Worm (Caenorhabditis elegans) whole organism, young adult: Measurements from ENCODE around the gene sru-27.

Experiments used
- B0035.1 ChIP-seq: sonication (generic microtip); optimal IDR thresholded peaks from 2 replicates; lab custom pipeline; 2016; ENCODE audit warnings: missing genetic modification characterization, mild to moderate bottlenecking, missing compliant biosample characterization, missing genotype, missing genetic modification reagents
- B0336.3 ChIP-seq: fragments of 200-800 bp; sonication (Bioruptor generic); IDR thresholded peaks from 2 replicates; pipeline ENCODE4 v1.3.6; 2022; ENCODE audit warnings: missing genetic modification characterization, missing compliant biosample characterization
- C17E4.6 ChIP-seq: fragments of 200-800 bp; sonication (Bioruptor generic); IDR thresholded peaks from 2 replicates; pipeline ENCODE4 v1.3.6; 2022; ENCODE audit warnings: missing genetic modification reagents, missing genetic modification characterization, missing compliant biosample characterization
- D2030.7 ChIP-seq: fragments of 200-800 bp; sonication (Bioruptor generic); IDR thresholded peaks from 2 replicates; pipeline ENCODE4 v1.3.6; 2022; ENCODE audit warnings: missing genetic modification reagents, missing genetic modification characterization, missing compliant biosample characterization
- F33H1.4 ChIP-seq: fragments of 200-800 bp; sonication (Bioruptor generic); IDR thresholded peaks from 2 replicates; pipeline ENCODE4 v1.3.6; 2022; ENCODE audit warnings: missing genetic modification reagents, missing genetic modification characterization, missing compliant biosample characterization
- F37B4.10 ChIP-seq: fragments of 200-800 bp; sonication (Bioruptor generic); IDR thresholded peaks from 2 replicates; pipeline ENCODE4 v1.3.6; 2022; ENCODE audit warnings: missing genetic modification characterization, missing compliant biosample characterization
- attf-3 ChIP-seq: fragments of 200-800 bp; sonication (Bioruptor generic); conservative IDR thresholded peaks from 2 replicates; pipeline ENCODE4 v1.3.6; 2022; ENCODE audit warnings: missing genetic modification reagents, missing genetic modification characterization, missing compliant biosample characterization
- ccch-3 ChIP-seq: fragments of 200-800 bp; sonication (Bioruptor generic); optimal IDR thresholded peaks from 2 replicates; lab custom pipeline; 2018; ENCODE audit warnings: mild to moderate bottlenecking, missing genetic modification characterization, missing compliant biosample characterization
- cebp-1 ChIP-seq, 2 experiments: fragments of 200-800 bp in 1 of 2; sonication (Bioruptor generic) in 1 of 2; sonication (generic microtip) in 1 of 2; IDR thresholded peaks in 1 of 2; optimal IDR thresholded peaks in 1 of 2; 2 replicates each; pipeline versions ENCODE4 v1.3.6 to Lab custom; 2017 to 2022; ENCODE audit warnings: missing compliant biosample characterization in 2 of 2, missing genetic modification characterization in 2 of 2, mild to moderate bottlenecking in 1 of 2, missing genetic modification reagents in 1 of 2, moderate library complexity in 1 of 2
- ceh-100 ChIP-seq: fragments of 200-800 bp; sonication (Bioruptor generic); IDR thresholded peaks from 2 replicates; pipeline ENCODE4 v1.3.6; 2022; ENCODE audit warnings: missing genetic modification reagents, missing genetic modification characterization, missing compliant biosample characterization
- ceh-27 ChIP-seq: fragments of 200-800 bp; sonication (Bioruptor generic); optimal IDR thresholded peaks from 2 replicates; lab custom pipeline; 2018; ENCODE audit warnings: mild to moderate bottlenecking, missing genetic modification characterization, moderate library complexity, missing compliant biosample characterization
- ceh-79 ChIP-seq: sonication (generic microtip); optimal IDR thresholded peaks from 2 replicates; lab custom pipeline; 2017; ENCODE audit warnings: mild to moderate bottlenecking, missing genetic modification characterization, missing compliant biosample characterization
- egl-18 ChIP-seq: fragments of 200-800 bp; sonication (Bioruptor generic); IDR thresholded peaks from 2 replicates; pipeline ENCODE4 v1.3.6; 2022; ENCODE audit warnings: missing genetic modification reagents, missing genetic modification characterization, missing compliant biosample characterization
- egrh-3 ChIP-seq: fragments of 200-800 bp; sonication (Bioruptor generic); IDR thresholded peaks from 2 replicates; pipeline ENCODE4 v1.3.6; 2022; ENCODE audit warnings: missing genetic modification reagents, missing genetic modification characterization, missing compliant biosample characterization
- hmg-1.2 ChIP-seq: fragments of 200-800 bp; sonication (Bioruptor generic); IDR thresholded peaks from 2 replicates; pipeline ENCODE4 v1.3.6; 2022; ENCODE audit warnings: missing genetic modification reagents, missing genetic modification characterization, missing compliant biosample characterization
- let-526 ChIP-seq: fragments of 200-800 bp; sonication (Bioruptor generic); IDR thresholded peaks from 2 replicates; pipeline ENCODE4 v1.3.6; 2022; ENCODE audit warnings: missing genetic modification reagents, missing genetic modification characterization, missing compliant biosample characterization
- let-607 ChIP-seq, 2 experiments: fragments of 200-800 bp in 1 of 2; sonication (Bioruptor generic) in 1 of 2; sonication (generic microtip) in 1 of 2; optimal IDR thresholded peaks; 2 replicates each; lab custom pipeline; 2016 to 2018; ENCODE audit warnings: mild to moderate bottlenecking in 2 of 2, missing compliant biosample characterization in 2 of 2, missing genetic modification characterization in 2 of 2, moderate library complexity in 2 of 2, missing genotype in 1 of 2
- lin-26 ChIP-seq: fragments of 200-800 bp; sonication (Bioruptor generic); IDR thresholded peaks from 2 replicates; pipeline ENCODE4 v1.3.6; 2022; ENCODE audit warnings: missing genetic modification reagents, missing genetic modification characterization, missing compliant biosample characterization
- lin-35 ChIP-seq, 3 experiments: fragments of 150-350 bp in 2 of 3; sonication (generic microtip) in 1 of 3; optimal IDR thresholded peaks; 2 replicates each; lab custom pipeline; 2014 to 2018; ENCODE audit warnings: missing biosample characterization in 3 of 3, missing genetic modification characterization in 3 of 3, missing genetic modification reagents in 3 of 3
- lsy-27 ChIP-seq: sonication (generic microtip); optimal IDR thresholded peaks from 2 replicates; lab custom pipeline; 2017; ENCODE audit warnings: missing genetic modification characterization, mild to moderate bottlenecking, missing compliant biosample characterization, antibody characterized with exemption, missing genotype, borderline replicate concordance; ENCODE audit not compliant: insufficient read depth
- madf-10 ChIP-seq: sonication (generic microtip); optimal IDR thresholded peaks from 2 replicates; lab custom pipeline; 2016; ENCODE audit warnings: mild to moderate bottlenecking, missing genetic modification characterization, missing compliant biosample characterization
- madf-3 ChIP-seq: fragments of 200-800 bp; sonication (Bioruptor generic); IDR thresholded peaks from 2 replicates; pipeline ENCODE4 v1.3.6; 2022; ENCODE audit warnings: missing genetic modification reagents, missing genetic modification characterization, missing compliant biosample characterization
- nfyb-1 ChIP-seq: fragments of 200-800 bp; sonication (Bioruptor generic); IDR thresholded peaks from 2 replicates; pipeline ENCODE4 v1.3.6; 2022; ENCODE audit warnings: missing genetic modification reagents, missing genetic modification characterization, missing compliant biosample characterization
- rcor-1 ChIP-seq: fragments of 200-800 bp; sonication (Bioruptor generic); IDR thresholded peaks from 2 replicates; pipeline ENCODE4 v1.3.6; 2022; ENCODE audit warnings: missing genetic modification reagents, missing genetic modification characterization, missing compliant biosample characterization
- rec-8 ChIP-seq, 2 experiments: sonication (generic microtip); optimal IDR thresholded peaks; 2 replicates each; lab custom pipeline; 2016; ENCODE audit warnings: mild to moderate bottlenecking in 2 of 2, missing genetic modification characterization in 2 of 2, missing genetic modification reagents in 2 of 2, missing genotype in 2 of 2, missing biosample characterization in 1 of 2, missing compliant biosample characterization in 1 of 2, moderate library complexity in 1 of 2
- repo-1 ChIP-seq: sonication (generic microtip); optimal IDR thresholded peaks from 2 replicates; lab custom pipeline; 2017; ENCODE audit warnings: mild to moderate bottlenecking, missing genetic modification characterization, missing compliant biosample characterization
- snpc-1.1 ChIP-seq: sonication (generic microtip); optimal IDR thresholded peaks from 2 replicates; lab custom pipeline; 2017; ENCODE audit warnings: missing genetic modification characterization, mild to moderate bottlenecking, missing compliant biosample characterization, antibody characterized with exemption, moderate library complexity, missing genotype, missing genetic modification reagents; ENCODE audit not compliant: insufficient read depth
- snpc-4 ChIP-seq, 5 experiments: fragments of 150-350 bp in 1 of 5; sonication (generic microtip) in 4 of 5; optimal IDR thresholded peaks; 2 replicates each; lab custom pipeline; 2014 to 2018; ENCODE audit warnings: missing genetic modification characterization in 5 of 5, missing biosample characterization in 3 of 5, antibody characterized with exemption in 2 of 5, mild to moderate bottlenecking in 2 of 5, missing compliant biosample characterization in 2 of 5, missing genotype in 2 of 5, moderate library complexity in 2 of 5, missing genetic modification reagents in 1 of 5

sru-27 gene

DNA sequence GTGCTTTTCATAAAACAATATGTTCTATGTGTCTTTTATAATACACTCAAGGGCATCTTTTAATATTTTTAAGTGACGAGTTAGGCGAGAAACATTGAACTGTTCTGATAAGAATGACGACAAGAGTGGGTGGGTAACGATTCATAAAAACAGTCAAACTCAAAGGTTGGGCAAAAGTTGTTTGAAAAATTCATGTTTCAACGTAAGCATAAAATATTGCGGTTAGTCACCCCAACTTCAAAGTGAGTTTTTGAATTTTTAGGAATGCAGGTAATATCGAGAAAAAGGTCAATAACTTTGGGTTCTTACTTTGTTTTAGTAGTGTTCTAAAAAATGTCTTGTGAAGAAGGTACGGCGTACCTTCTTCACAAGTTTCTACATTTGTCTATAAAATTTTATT is 42.5 kb downstream of the sru-27 start, which contains the start of gene oac-31 (continued):
- TF ChIP-seq F33H1.4 (GFP tag; lab: Robert Waterston, UW) (no peak), rcor-1 (GFP tag; lab: Robert Waterston, UW) (no peak)

DNA sequence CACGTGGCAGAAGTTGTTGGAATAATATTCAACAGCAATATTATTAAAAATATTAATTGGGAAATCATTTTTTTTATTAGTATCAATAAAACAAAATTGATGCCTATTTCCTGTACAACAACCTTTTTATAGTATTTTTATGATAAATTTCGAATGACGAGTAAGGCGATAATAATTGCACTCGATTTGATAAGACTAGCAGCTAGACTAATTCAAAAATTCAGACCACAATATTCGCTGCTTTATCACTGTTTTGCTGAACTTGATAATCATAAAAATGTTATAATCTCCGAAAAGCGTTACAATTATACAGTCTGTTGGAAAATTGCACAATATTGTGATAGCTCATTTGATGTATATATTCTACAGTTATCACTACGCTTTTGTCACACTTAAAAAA is 46.5 kb downstream of the sru-27 start, which contains the start of gene oac-32:
TSS of gene oac-32 (minus strand) at position 90 of the 400 bp plus-strand sequence.
- TF ChIP-seq egl-18: no peak
- TF ChIP-seq repo-1: no peak
- no peak for TF ChIP-seq snpc-4 (GFP tag; optimal IDR thresholded peaks at IDR 0.05; lab: Kevin White, UChicago)
- no peak for TF ChIP-seq snpc-4 (tag; optimal IDR thresholded peaks at IDR 0.05; lab: Kevin White, UChicago)
- no peak for TF ChIP-seq D2030.7 (GFP tag; lab: Robert Waterston, UW)
- TF ChIP-seq let-607 (tag; optimal IDR thresholded peaks at IDR 0.05; lab: Kevin White, UChicago): no peak
- TF ChIP-seq C17E4.6 (GFP tag; lab: Robert Waterston, UW): no peak
- TF ChIP-seq rec-8 (tag; optimal IDR thresholded peaks at IDR 0.05; lab: Kevin White, UChicago): no peak
- no peak for TF ChIP-seq egrh-3 (GFP tag; lab: Robert Waterston, UW)
- TF ChIP-seq lin-35 (GFP tag; optimal IDR thresholded peaks at IDR 0.05; lab: Kevin White, UChicago): no peak
- no peak for TF ChIP-seq attf-3 (GFP tag; lab: Robert Waterston, UW)
- TF ChIP-seq ceh-79 (tag; lab: Kevin White, UChicago): no peak
- TF ChIP-seq F37B4.10 (GFP tag; lab: Robert Waterston, UW): no peak

DNA sequence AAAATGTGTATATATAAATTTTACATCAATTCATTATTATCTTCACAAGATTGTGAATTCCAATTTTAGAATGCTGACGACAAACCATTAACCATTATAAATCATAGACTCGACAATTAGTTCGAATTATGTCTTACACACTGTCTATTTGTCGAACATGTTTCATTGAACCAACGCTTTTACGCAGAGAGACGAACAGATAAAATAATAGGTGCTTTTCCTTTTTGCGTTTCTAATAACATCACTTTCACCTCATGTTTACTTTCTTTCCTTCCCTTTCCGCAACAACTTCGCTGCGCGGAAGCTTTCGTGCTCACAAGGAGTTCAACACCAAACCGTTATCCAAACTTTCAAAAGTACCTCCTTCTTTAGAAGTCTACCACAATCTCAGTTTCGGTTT is 48.6 kb downstream of the sru-27 start, which contains the start of gene F52F10.2:
TSS of gene F52F10.2 (plus strand) at position 301 of the 400 bp plus-strand sequence.
- no peak for TF ChIP-seq ccch-3
- no peak for TF ChIP-seq ceh-27 (GFP tag; lab: Kevin White, UChicago)
- TF ChIP-seq madf-10: no peak
- no peak for TF ChIP-seq egl-18
- TF ChIP-seq B0336.3 (GFP tag; lab: Robert Waterston, UW): no peak
- TF ChIP-seq lsy-27 (tag; lab: Kevin White, UChicago): no peak
- TF ChIP-seq lin-26 (GFP tag; lab: Robert Waterston, UW): no peak
- TF ChIP-seq nfyb-1 (GFP tag; lab: Robert Waterston, UW): no peak
- TF ChIP-seq let-526: no peak
- TF ChIP-seq B0035.1 (tag; lab: Kevin White, UChicago): no peak
- TF ChIP-seq hmg-1.2 (GFP tag; lab: Robert Waterston, UW): no peak
- no peak for TF ChIP-seq snpc-1.1 (tag; lab: Kevin White, UChicago)
- TF ChIP-seq madf-3: no peak
- no peak for TF ChIP-seq ceh-100 (GFP tag; lab: Robert Waterston, UW)
- no peak for TF ChIP-seq cebp-1 (GFP tag; IDR thresholded peaks at IDR 0.05; lab: Robert Waterston, UW)
- TF ChIP-seq cebp-1 (tag; optimal IDR thresholded peaks at IDR 0.05; lab: Kevin White, UChicago): no peak
